Worm (Caenorhabditis elegans): ENCODE measurements around the gene K06B4.4.

Gene K06B4.4

ce11 chrV:15677222-15677621 is 8.3 kb downstream of the K06B4.4 start, which contains the start of gene nhr-52:
nhr-52 (plus strand) TSS chrV:15677522.
- TF ChIP-seq flt-1 (GFP tag; IDR thresholded peaks at IDR 0.05) (no peak), ztf-23 (GFP tag; IDR thresholded peaks at IDR 0.05) (no peak), ztf-29 (GFP tag; IDR thresholded peaks at IDR 0.05) (no peak), ref-1 (GFP tag; conservative IDR thresholded peaks at IDR 0.05) (no peak), tab-1 (GFP tag; IDR thresholded peaks at IDR 0.05) (no peak), cog-1 (tag; optimal IDR thresholded peaks at IDR 0.05) (no peak), klf-2 (GFP tag; conservative IDR thresholded peaks at IDR 0.05) (no peak), med-1 (GFP tag; optimal IDR thresholded peaks at IDR 0.05; ENCODE audit: insufficient read depth) (no peak), T22C8.4 (GFP tag; IDR thresholded peaks at IDR 0.05) (no peak)

- TF ChIP-seq T22C8.4 (GFP tag; IDR thresholded peaks at IDR 0.05) = no peak
- TF ChIP-seq ztf-29 (GFP tag; IDR thresholded peaks at IDR 0.05) = no peak
- no peak for TF ChIP-seq klf-2 (GFP tag; conservative IDR thresholded peaks at IDR 0.05)
- TF ChIP-seq flt-1 (GFP tag; IDR thresholded peaks at IDR 0.05) = no peak
- no peak for TF ChIP-seq med-1 (GFP tag; optimal IDR thresholded peaks at IDR 0.05; ENCODE audit: insufficient read depth)
- TF ChIP-seq tab-1 (GFP tag; IDR thresholded peaks at IDR 0.05) = no peak
Observed at ce11 chrV:15685599-15685998, 16.6 kb downstream of the K06B4.4 start, which contains the start of gene nhr-196. nhr-196 (plus strand) TSS chrV:15685716.

ce11 chrV:15687660-15688059 is 18.7 kb downstream of the K06B4.4 start, which contains the start of gene nhr-197:
nhr-197 (plus strand) TSS chrV:15687960.
- TF ChIP-seq flt-1 (GFP tag; IDR thresholded peaks at IDR 0.05) (no peak), klf-2 (GFP tag; conservative IDR thresholded peaks at IDR 0.05) (no peak), ztf-23 (GFP tag; IDR thresholded peaks at IDR 0.05) (no peak), ref-1 (GFP tag; conservative IDR thresholded peaks at IDR 0.05) (no peak), T22C8.4 (GFP tag; IDR thresholded peaks at IDR 0.05) (no peak), med-1 (GFP tag; optimal IDR thresholded peaks at IDR 0.05; ENCODE audit: insufficient read depth) (no peak), ztf-29 (GFP tag; IDR thresholded peaks at IDR 0.05) (no peak), cog-1 (tag; optimal IDR thresholded peaks at IDR 0.05) (no peak), tab-1 (GFP tag; IDR thresholded peaks at IDR 0.05) (no peak)

- TF ChIP-seq med-1 (GFP tag; optimal IDR thresholded peaks at IDR 0.05; ENCODE audit: insufficient read depth) (no peak), T22C8.4 (GFP tag; IDR thresholded peaks at IDR 0.05) (no peak)
Observed at ce11 chrV:15689952-15690351, 21.0 kb downstream of the K06B4.4 start, which contains the start of gene nhr-268. nhr-268 (plus strand) TSS chrV:15690252.

- TF ChIP-seq ztf-29 (GFP tag; IDR thresholded peaks at IDR 0.05) (no peak), flt-1 (GFP tag; IDR thresholded peaks at IDR 0.05) (no peak)
Observed at ce11 chrV:15693682-15694081, 24.7 kb downstream of the K06B4.4 start, which contains the start of gene nhr-198. nhr-198 (plus strand) TSS chrV:15693994.

- TF ChIP-seq med-1 (GFP tag; optimal IDR thresholded peaks at IDR 0.05; ENCODE audit: insufficient read depth) = no peak
- TF ChIP-seq ref-1 (GFP tag; conservative IDR thresholded peaks at IDR 0.05) = no peak
Observed at ce11 chrV:15698099-15698498, 29.1 kb downstream of the K06B4.4 start, which contains the start of gene srx-29. srx-29 (minus strand) TSS chrV:15698199.

- TF ChIP-seq tab-1 (GFP tag; IDR thresholded peaks at IDR 0.05) = no peak
- no peak for TF ChIP-seq flt-1 (GFP tag; IDR thresholded peaks at IDR 0.05)
Observed at ce11 chrV:15699799-15700198, 30.8 kb downstream of the K06B4.4 start, which contains the start of gene nhr-199. nhr-199 (minus strand) TSS chrV:15699899.

- TF ChIP-seq klf-2 (GFP tag; conservative IDR thresholded peaks at IDR 0.05) (no peak), cog-1 (tag; optimal IDR thresholded peaks at IDR 0.05) (no peak), ref-1 (GFP tag; conservative IDR thresholded peaks at IDR 0.05) (no peak), tab-1 (GFP tag; IDR thresholded peaks at IDR 0.05) (no peak), ztf-23 (GFP tag; IDR thresholded peaks at IDR 0.05) (no peak), med-1 (GFP tag; optimal IDR thresholded peaks at IDR 0.05; ENCODE audit: insufficient read depth) (no peak), flt-1 (GFP tag; IDR thresholded peaks at IDR 0.05) (no peak), ztf-29 (GFP tag; IDR thresholded peaks at IDR 0.05) (no peak), T22C8.4 (GFP tag; IDR thresholded peaks at IDR 0.05) (no peak)
Observed at ce11 chrV:15702263-15702662, 33.3 kb downstream of the K06B4.4 start, which contains the start of gene nhr-53. nhr-53 (minus strand) TSS chrV:15702363.

- no peak for TF ChIP-seq ztf-29 (GFP tag; IDR thresholded peaks at IDR 0.05)
- no peak for TF ChIP-seq flt-1 (GFP tag; IDR thresholded peaks at IDR 0.05)
- TF ChIP-seq ref-1 (GFP tag; conservative IDR thresholded peaks at IDR 0.05) = no peak
- no peak for TF ChIP-seq T22C8.4 (GFP tag; IDR thresholded peaks at IDR 0.05)
Observed at ce11 chrV:15704745-15705144, 35.8 kb downstream of the K06B4.4 start, which contains the start of gene twk-34. twk-34 (plus strand) TSS chrV:15704960.

- TF ChIP-seq med-1 (GFP tag; optimal IDR thresholded peaks at IDR 0.05; ENCODE audit: insufficient read depth) = no peak
- no peak for TF ChIP-seq tab-1 (GFP tag; IDR thresholded peaks at IDR 0.05)
- no peak for TF ChIP-seq ztf-29 (GFP tag; IDR thresholded peaks at IDR 0.05)
- no peak for TF ChIP-seq T22C8.4 (GFP tag; IDR thresholded peaks at IDR 0.05)
- TF ChIP-seq klf-2 (GFP tag; conservative IDR thresholded peaks at IDR 0.05) = no peak
- TF ChIP-seq ref-1 (GFP tag; conservative IDR thresholded peaks at IDR 0.05) = no peak
- TF ChIP-seq cog-1 (tag; optimal IDR thresholded peaks at IDR 0.05) = no peak
- no peak for TF ChIP-seq flt-1 (GFP tag; IDR thresholded peaks at IDR 0.05)
- TF ChIP-seq ztf-23 (GFP tag; IDR thresholded peaks at IDR 0.05) = no peak
Observed at ce11 chrV:15707982-15708381, 39.0 kb downstream of the K06B4.4 start.

ce11 chrV:15710401-15710800 is 41.4 kb downstream of the K06B4.4 start, which contains the start of gene Y6E2A.1:
Y6E2A.1 (minus strand) TSS chrV:15710501.
- no peak for TF ChIP-seq cog-1 (tag; optimal IDR thresholded peaks at IDR 0.05)
- TF ChIP-seq ref-1 (GFP tag; conservative IDR thresholded peaks at IDR 0.05) = no peak
- no peak for TF ChIP-seq ztf-29 (GFP tag; IDR thresholded peaks at IDR 0.05)
- no peak for TF ChIP-seq ztf-23 (GFP tag; IDR thresholded peaks at IDR 0.05)
- TF ChIP-seq klf-2 (GFP tag; conservative IDR thresholded peaks at IDR 0.05) = no peak
- TF ChIP-seq flt-1 (GFP tag; IDR thresholded peaks at IDR 0.05) = no peak
- TF ChIP-seq T22C8.4 (GFP tag; IDR thresholded peaks at IDR 0.05) = no peak
- no peak for TF ChIP-seq med-1 (GFP tag; optimal IDR thresholded peaks at IDR 0.05; ENCODE audit: insufficient read depth)
- no peak for TF ChIP-seq tab-1 (GFP tag; IDR thresholded peaks at IDR 0.05)
